Fruit fly (Drosophila melanogaster) whole organism, wandering third instar larva: ENCODE data around the gene CG14960.

Source experiments
- Abd-B ChIP-seq: fragments of >200 bp; optimal IDR thresholded peaks from 2 replicates; lab custom pipeline; 2017; ENCODE audit warnings: missing biosample characterization, missing genetic modification characterization
- CG32264 ChIP-seq: fragments of 200-800 bp; sonication (Bioruptor generic); optimal IDR thresholded peaks from 2 replicates; lab custom pipeline; 2016; ENCODE audit warnings: missing biosample characterization, missing genetic modification characterization
- CG9705 ChIP-seq: fragments of 200-800 bp; sonication (Bioruptor generic); optimal IDR thresholded peaks from 2 replicates; lab custom pipeline; 2018; ENCODE audit warnings: missing biosample characterization, mild to moderate bottlenecking, missing genetic modification characterization
- CrebA ChIP-seq: fragments of 200-800 bp; sonication (Bioruptor generic); optimal IDR thresholded peaks from 2 replicates; lab custom pipeline; 2016; ENCODE audit warnings: missing biosample characterization, mild to moderate bottlenecking, missing genetic modification characterization, borderline replicate concordance
- Dfd ChIP-seq: fragments of >200 bp; optimal IDR thresholded peaks from 2 replicates; lab custom pipeline; 2017; ENCODE audit warnings: missing biosample characterization, missing genetic modification characterization
- Dif ChIP-seq: fragments of 200-275, 200-300 bp; sonication (Bioruptor generic); optimal IDR thresholded peaks from 2 replicates; lab custom pipeline; 2018; ENCODE audit warnings: missing biosample characterization, missing genetic modification characterization; ENCODE audit not compliant: partially characterized antibody
- GATAd ChIP-seq: sonication (Bioruptor generic); optimal IDR thresholded peaks from 2 replicates; lab custom pipeline; 2016; ENCODE audit warnings: missing biosample characterization, missing genetic modification characterization
- HLH106 ChIP-seq: fragments of 200-800 bp; optimal IDR thresholded peaks from 3 replicates; lab custom pipeline; 2019; ENCODE audit warnings: missing biosample characterization, mild to moderate bottlenecking, missing genetic modification characterization, moderate library complexity
- Hnf4 ChIP-seq: fragments of 200-800 bp; sonication (Bioruptor generic); optimal IDR thresholded peaks from 2 replicates; lab custom pipeline; 2016; ENCODE audit warnings: missing biosample characterization, mild to moderate bottlenecking, missing genetic modification characterization
- Hr78 ChIP-seq: fragments of >200 bp; optimal IDR thresholded peaks from 2 replicates; lab custom pipeline; 2017; ENCODE audit warnings: missing biosample characterization, missing genetic modification characterization
- Hr83 ChIP-seq: fragments of 200-300 bp; sonication (Bioruptor generic); optimal IDR thresholded peaks from 2 replicates; lab custom pipeline; 2016; ENCODE audit warnings: missing biosample characterization, mild to moderate bottlenecking, missing genetic modification characterization, moderate library complexity; ENCODE audit not compliant: poor library complexity, severe bottlenecking
- Jra ChIP-seq: sonication (Bioruptor generic); optimal IDR thresholded peaks from 2 replicates; lab custom pipeline; 2016; ENCODE audit warnings: missing biosample characterization, missing genetic modification characterization
- Mio ChIP-seq: sonication (Bioruptor generic); optimal IDR thresholded peaks from 2 replicates; lab custom pipeline; 2016; ENCODE audit warnings: missing biosample characterization, missing genetic modification characterization
- Myc ChIP-seq: fragments of >200 bp; optimal IDR thresholded peaks from 2 replicates; lab custom pipeline; 2017
- N ChIP-seq: fragments of >200 bp; optimal IDR thresholded peaks from 2 replicates; lab custom pipeline; 2018; ENCODE audit warnings: missing biosample characterization, missing external identifiers, missing genetic modification characterization
- OdsH ChIP-seq: fragments of 200-800 bp; sonication (Bioruptor generic); optimal IDR thresholded peaks from 2 replicates; lab custom pipeline; 2016; ENCODE audit warnings: missing biosample characterization, mild to moderate bottlenecking, missing genetic modification characterization
- Rel ChIP-seq, 2 experiments: fragments of 200-800 bp; sonication (Bioruptor generic) in 1 of 2; optimal IDR thresholded peaks; 2 replicates in 1 of 2; 3 replicates in 1 of 2; lab custom pipeline; 2016 to 2019; ENCODE audit warnings: mild to moderate bottlenecking in 2 of 2, missing biosample characterization in 2 of 2, missing genetic modification characterization in 2 of 2, moderate library complexity in 1 of 2
- Sp1 ChIP-seq: fragments of 200-800 bp; sonication (Bioruptor generic); optimal IDR thresholded peaks from 3 replicates; lab custom pipeline; 2019; ENCODE audit warnings: missing biosample characterization, mild to moderate bottlenecking, missing genetic modification characterization, moderate library complexity
- Vsx2 ChIP-seq: fragments of 200-300, 225-300 bp; sonication (Bioruptor generic); optimal IDR thresholded peaks from 2 replicates; lab custom pipeline; 2018; ENCODE audit warnings: missing biosample characterization, missing genetic modification characterization; ENCODE audit not compliant: partially characterized antibody
- br ChIP-seq: fragments of 200-800 bp; sonication (Bioruptor generic); optimal IDR thresholded peaks from 2 replicates; lab custom pipeline; 2016; ENCODE audit warnings: missing biosample characterization, missing genetic modification characterization
- brk ChIP-seq: fragments of 200-800 bp; sonication (Bioruptor generic); optimal IDR thresholded peaks from 2 replicates; lab custom pipeline; 2016; ENCODE audit warnings: missing biosample characterization, mild to moderate bottlenecking, missing genetic modification characterization
- dl ChIP-seq, 2 experiments: fragments of 175-275, 200-275 bp in 1 of 2; fragments of 200-275 bp in 1 of 2; sonication (Bioruptor generic); optimal IDR thresholded peaks; lab custom pipeline; 2018; ENCODE audit warnings: mild to moderate bottlenecking in 2 of 2, missing biosample characterization in 2 of 2, missing genetic modification characterization in 2 of 2, moderate library complexity in 2 of 2; ENCODE audit not compliant: partially characterized antibody in 2 of 2, insufficient read depth in 1 of 2
- dmrt93B ChIP-seq: fragments of 200-800 bp; sonication (Bioruptor generic); optimal IDR thresholded peaks from 2 replicates; lab custom pipeline; 2018; ENCODE audit warnings: missing biosample characterization, mild to moderate bottlenecking, missing genetic modification characterization
- dsf ChIP-seq: sonication (Bioruptor generic); optimal IDR thresholded peaks from 2 replicates; lab custom pipeline; 2016; ENCODE audit warnings: missing biosample characterization, missing genetic modification characterization, borderline replicate concordance
- ey ChIP-seq: fragments of 200-800 bp; sonication (Bioruptor generic); optimal IDR thresholded peaks from 2 replicates; lab custom pipeline; 2016; ENCODE audit warnings: missing biosample characterization, missing genetic modification characterization
- foxo ChIP-seq, 2 experiments: fragments of 200-800 bp; sonication (Bioruptor generic); optimal IDR thresholded peaks; 2 replicates in 1 of 2; 3 replicates in 1 of 2; lab custom pipeline; 2016 to 2017; ENCODE audit warnings: missing biosample characterization in 2 of 2, missing genetic modification characterization in 2 of 2
- fru ChIP-seq: fragments of 200-800 bp; sonication (Bioruptor generic); optimal IDR thresholded peaks from 3 replicates; lab custom pipeline; 2016; ENCODE audit warnings: missing biosample characterization, mild to moderate bottlenecking, missing genetic modification characterization
- h ChIP-seq: fragments of 200-800 bp; sonication (Bioruptor generic); optimal IDR thresholded peaks from 3 replicates; lab custom pipeline; 2016; ENCODE audit warnings: missing biosample characterization, mild to moderate bottlenecking, missing genetic modification characterization
- jim ChIP-seq: fragments of 175-275, 200-325 bp; sonication (Bioruptor generic); optimal IDR thresholded peaks from 2 replicates; lab custom pipeline; 2016; ENCODE audit warnings: missing biosample characterization, mild to moderate bottlenecking, missing genetic modification characterization
- lola ChIP-seq: fragments of >200 bp; optimal IDR thresholded peaks from 2 replicates; lab custom pipeline; 2017; ENCODE audit warnings: missing biosample characterization, missing genetic modification characterization
- pan ChIP-seq: fragments of >200 bp; optimal IDR thresholded peaks from 2 replicates; lab custom pipeline; 2017
- psq ChIP-seq: fragments of 200-800 bp; sonication (Bioruptor generic); optimal IDR thresholded peaks from 3 replicates; lab custom pipeline; 2017; ENCODE audit warnings: missing biosample characterization, mild to moderate bottlenecking, missing genetic modification characterization, moderate library complexity
- rgr ChIP-seq: fragments of 200-800 bp; sonication (Bioruptor generic); optimal IDR thresholded peaks from 3 replicates; lab custom pipeline; 2016; ENCODE audit warnings: missing biosample characterization, mild to moderate bottlenecking, missing genetic modification characterization
- sage ChIP-seq: fragments of 200-800 bp; sonication (Bioruptor generic); optimal IDR thresholded peaks from 2 replicates; lab custom pipeline; 2016; ENCODE audit warnings: missing biosample characterization, mild to moderate bottlenecking, missing genetic modification characterization
- sv ChIP-seq: fragments of 200-800 bp; sonication (Bioruptor generic); optimal IDR thresholded peaks from 3 replicates; lab custom pipeline; 2016; ENCODE audit warnings: missing biosample characterization, missing genetic modification characterization
- tai ChIP-seq: sonication (Bioruptor generic); optimal IDR thresholded peaks from 2 replicates; lab custom pipeline; 2016; ENCODE audit warnings: missing biosample characterization, missing genetic modification characterization
- usp ChIP-seq: fragments of >200 bp; optimal IDR thresholded peaks from 2 replicates; lab custom pipeline; 2017; ENCODE audit warnings: missing biosample characterization, missing genetic modification characterization
- woc ChIP-seq: sonication (Bioruptor generic); optimal IDR thresholded peaks from 2 replicates; lab custom pipeline; 2016; ENCODE audit warnings: missing biosample characterization, mild to moderate bottlenecking, missing genetic modification characterization

Gene CG14960

DNA sequence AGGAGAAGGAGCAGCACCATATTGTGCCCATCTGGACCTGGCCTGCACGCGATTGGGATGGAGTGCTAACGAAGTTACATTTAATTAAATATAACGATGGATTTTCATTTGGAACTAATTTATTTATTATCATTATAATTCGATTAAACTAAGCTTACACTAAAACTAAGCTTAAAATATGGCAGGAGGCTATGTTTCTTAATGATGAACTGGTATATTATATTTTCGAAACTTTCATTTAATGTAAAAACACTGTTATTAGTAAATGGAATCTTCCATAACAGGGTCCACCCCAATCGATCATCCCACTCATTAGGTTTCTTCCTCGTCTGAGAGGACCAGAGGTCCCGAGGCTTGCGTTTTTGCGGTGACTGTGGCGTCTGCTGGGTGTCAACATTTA lies 25.6 kb upstream of the CG14960 start (continued):
- peak; percentile 25 for TF ChIP-seq Rel (GFP tag; optimal IDR thresholded peaks at IDR 0.05; lab: Kevin White, UChicago)
- TF ChIP-seq Rel (tag; optimal IDR thresholded peaks at IDR 0.05; lab: Kevin White, UChicago) = peak; percentile 17
- TF ChIP-seq Abd-B = no peak
- TF ChIP-seq Dif (GFP tag; lab: Kevin White, UChicago) = no peak
- peak; percentile 46 for TF ChIP-seq CG9705 (GFP tag; lab: Kevin White, UChicago)
- peak; percentile 72 for TF ChIP-seq brk (GFP tag; lab: Kevin White, UChicago)

DNA sequence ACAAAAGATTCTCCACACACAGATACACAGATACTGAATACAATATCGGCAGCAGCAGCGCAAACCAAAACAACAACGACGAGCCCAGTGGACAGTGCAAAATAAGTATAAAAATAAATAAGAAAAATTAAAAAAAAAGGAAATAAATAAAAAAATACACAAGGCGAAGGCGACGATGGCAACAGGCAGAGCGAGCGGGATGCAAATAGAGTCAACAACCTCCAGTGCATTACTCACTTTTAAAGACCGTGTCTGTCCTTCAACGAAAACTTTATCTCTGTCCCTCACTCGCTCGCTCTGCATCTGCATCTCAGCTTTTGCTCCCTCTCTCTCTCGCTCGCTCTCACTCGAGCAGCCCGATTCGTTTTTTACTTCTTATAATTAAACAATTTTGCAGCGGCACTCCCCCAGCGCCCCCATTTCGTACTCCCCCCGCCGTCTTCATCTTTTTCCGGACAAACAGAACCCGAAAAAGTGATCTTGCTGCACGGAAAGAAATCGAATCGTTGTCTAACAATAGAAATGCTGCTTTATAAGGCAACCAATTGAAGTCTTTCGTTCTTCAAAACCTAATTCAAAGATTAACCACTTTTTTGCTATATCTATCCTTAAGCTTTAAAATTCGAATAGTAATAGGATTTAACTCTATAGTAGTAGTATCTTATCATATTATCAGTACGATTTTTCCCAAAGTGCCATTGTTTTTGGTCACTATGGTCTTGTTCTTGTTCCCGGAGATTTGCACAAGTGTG lies 24.3 kb upstream of the CG14960 start:
- TF ChIP-seq br (GFP tag; lab: Kevin White, UChicago) (peak; percentile 90), fru (GFP tag; lab: Kevin White, UChicago) (peak; percentile 96), CG32264 (GFP tag; lab: Kevin White, UChicago) (peak; percentile 82), Mio (GFP tag; lab: Kevin White, UChicago) (no peak), CrebA (peak; percentile 99), dl (GFP tag; optimal IDR thresholded peaks at IDR 0.05; lab: Kevin White, UChicago; ENCODE audit: insufficient read depth in 1 of 2, partially characterized antibody in 2 of 2) (peak; percentile 32 to 59), jim (GFP tag; lab: Kevin White, UChicago) (peak; percentile 99), Hnf4 (peak; percentile 58), psq (GFP tag; lab: Kevin White, UChicago) (peak; percentile 87), dmrt93B (GFP tag; lab: Kevin White, UChicago) (peak; percentile 73), woc (GFP tag; lab: Kevin White, UChicago) (peak; percentile 86), h (GFP tag; lab: Kevin White, UChicago) (peak; percentile 89), rgr (GFP tag; lab: Kevin White, UChicago) (peak; percentile 88), Rel (GFP tag; optimal IDR thresholded peaks at IDR 0.05; lab: Kevin White, UChicago) (peak; percentile 100), Rel (tag; optimal IDR thresholded peaks at IDR 0.05; lab: Kevin White, UChicago) (peak; percentile 91), Abd-B (no peak), dsf (GFP tag; lab: Kevin White, UChicago) (no peak), sv (GFP tag; lab: Kevin White, UChicago) (no peak), GATAd (GFP tag; lab: Kevin White, UChicago) (peak; percentile 25), sage (GFP tag; lab: Kevin White, UChicago) (peak; percentile 97), tai (GFP tag; lab: Kevin White, UChicago) (peak; percentile 80), Hr78 (GFP tag; lab: Kevin White, UChicago) (no peak), pan (lab: Kevin White, UChicago) (no peak), Sp1 (GFP tag; lab: Kevin White, UChicago) (peak; percentile 99), Myc (lab: Kevin White, UChicago) (no peak), OdsH (GFP tag; lab: Kevin White, UChicago) (peak; percentile 85), Hr83 (GFP tag; lab: Kevin White, UChicago) (peak; percentile 63), N (GFP tag; lab: Kevin White, UChicago) (no peak), usp (GFP tag; lab: Kevin White, UChicago) (no peak), Dfd (GFP tag; lab: Kevin White, UChicago) (no peak), HLH106 (tag; lab: Kevin White, UChicago) (peak; percentile 90), foxo (GFP tag; optimal IDR thresholded peaks at IDR 0.05; lab: Kevin White, UChicago) (peak; percentile 74 to 95), ey (GFP tag; lab: Kevin White, UChicago) (peak; percentile 96), CG9705 (GFP tag; lab: Kevin White, UChicago) (peak; percentile 69), brk (GFP tag; lab: Kevin White, UChicago) (peak; percentile 89), Vsx2 (no peak), Jra (GFP tag; lab: Kevin White, UChicago) (peak; percentile 89), lola (GFP tag; lab: Kevin White, UChicago) (no peak), Dif (GFP tag; lab: Kevin White, UChicago) (peak; percentile 61)
